Worm (Caenorhabditis elegans): ENCODE results near the gene col-116.

Gene col-116

ce11 chrIV:8355592-8355991, at the start of gene col-116, which contains the start of gene F17E9.2:
Gene col-116, plus strand, starts transcription at chrIV:8355906.
Gene F17E9.2, plus strand, starts transcription at chrIV:8355892.
- no peak for TF ChIP-seq unc-62 (GFP tag; optimal IDR thresholded peaks at IDR 0.05)

- no peak for TF ChIP-seq unc-62 (GFP tag; optimal IDR thresholded peaks at IDR 0.05)
Measured at ce11 chrIV:8307408-8307807, 48.3 kb upstream of the col-116 start.

- no peak for TF ChIP-seq unc-62 (GFP tag; optimal IDR thresholded peaks at IDR 0.05)
Measured at ce11 chrIV:8312105-8312504, 43.6 kb upstream of the col-116 start.

- no peak for TF ChIP-seq unc-62 (GFP tag; optimal IDR thresholded peaks at IDR 0.05)
Measured at ce11 chrIV:8312846-8313245, 42.9 kb upstream of the col-116 start, which contains the start of gene F35H10.10. Gene F35H10.10, minus strand, starts transcription at chrIV:8312946.

- no peak for TF ChIP-seq unc-62 (GFP tag; optimal IDR thresholded peaks at IDR 0.05)
Measured at ce11 chrIV:8317800-8318199, 37.9 kb upstream of the col-116 start.

ce11 chrIV:8318799-8319198, 36.9 kb upstream of the col-116 start:
- no peak for TF ChIP-seq unc-62 (GFP tag; optimal IDR thresholded peaks at IDR 0.05)

- no peak for TF ChIP-seq unc-62 (GFP tag; optimal IDR thresholded peaks at IDR 0.05)
Measured at ce11 chrIV:8325667-8326066, 30.0 kb upstream of the col-116 start, which contains the start of gene F35H10.3. Gene F35H10.3, plus strand, starts transcription at chrIV:8325967.

ce11 chrIV:8328913-8329312, 26.8 kb upstream of the col-116 start, which contains the start of gene F35H10.2:
Gene F35H10.2, plus strand, starts transcription at chrIV:8329213.
- no peak for TF ChIP-seq unc-62 (GFP tag; optimal IDR thresholded peaks at IDR 0.05)

- TF ChIP-seq unc-62 (GFP tag; optimal IDR thresholded peaks at IDR 0.05), result no peak
Measured at ce11 chrIV:8332526-8332925, 23.2 kb upstream of the col-116 start, which contains the start of gene lys-10. Gene lys-10, plus strand, starts transcription at chrIV:8332826.

ce11 chrIV:8333034-8333433, 22.7 kb upstream of the col-116 start:
- TF ChIP-seq unc-62 (GFP tag; optimal IDR thresholded peaks at IDR 0.05), result no peak

ce11 chrIV:8333554-8333953, 22.2 kb upstream of the col-116 start:
- TF ChIP-seq unc-62 (GFP tag; optimal IDR thresholded peaks at IDR 0.05), result no peak

- TF ChIP-seq unc-62 (GFP tag; optimal IDR thresholded peaks at IDR 0.05), result no peak
Measured at ce11 chrIV:8333954-8333987, 21.9 kb upstream of the col-116 start, which contains the start of gene his-31. Gene his-31, minus strand, starts transcription at chrIV:8333983.

- TF ChIP-seq unc-62 (GFP tag; optimal IDR thresholded peaks at IDR 0.05), result no peak
Measured at ce11 chrIV:8333988-8334863, 21.5 kb upstream of the col-116 start, which contains the start of gene his-32. Gene his-32, plus strand, starts transcription at chrIV:8334305.

- TF ChIP-seq unc-62 (GFP tag; optimal IDR thresholded peaks at IDR 0.05), result no peak
Measured at ce11 chrIV:8339636-8340035, 16.1 kb upstream of the col-116 start, which contains the start of gene lgc-6. Gene lgc-6, plus strand, starts transcription at chrIV:8339936.

ce11 chrIV:8342385-8342784, 13.3 kb upstream of the col-116 start, which contains the start of gene lgc-5:
Gene lgc-5, plus strand, starts transcription at chrIV:8342685.
- no peak for TF ChIP-seq unc-62 (GFP tag; optimal IDR thresholded peaks at IDR 0.05)

ce11 chrIV:8345518-8345917, 10.2 kb upstream of the col-116 start, which contains the start of gene F17E9.5:
Gene F17E9.5, plus strand, starts transcription at chrIV:8345818.
- TF ChIP-seq unc-62 (GFP tag; optimal IDR thresholded peaks at IDR 0.05), result no peak

- TF ChIP-seq unc-62 (GFP tag; optimal IDR thresholded peaks at IDR 0.05), result no peak
Measured at ce11 chrIV:8347051-8347450, 8.7 kb upstream of the col-116 start, which contains the start of the genes F17E9.18 and F17E9.15. Gene F17E9.18, minus strand, starts transcription at chrIV:8347151. Gene F17E9.15, plus strand, starts transcription at chrIV:8347418.
